Worm (Caenorhabditis elegans): ENCODE results near the gene srlf-26.

- TF ChIP-seq pha-4 (tag; optimal IDR thresholded peaks at IDR 0.05), result no peak
- no peak for TF ChIP-seq ama-1 (optimal IDR thresholded peaks at IDR 0.05)
- TF ChIP-seq nfya-1 (tag; optimal IDR thresholded peaks at IDR 0.05), result no peak
- no peak for TF ChIP-seq elt-2 (tag; optimal IDR thresholded peaks at IDR 0.05)
- no peak for TF ChIP-seq madf-2 (tag; optimal IDR thresholded peaks at IDR 0.05)
- TF ChIP-seq nhr-11 (tag; optimal IDR thresholded peaks at IDR 0.05), result no peak
- TF ChIP-seq zip-5 (tag; optimal IDR thresholded peaks at IDR 0.05), result no peak
- TF ChIP-seq tbx-2 (tag; optimal IDR thresholded peaks at IDR 0.05), result no peak
- TF ChIP-seq fkh-10 (GFP tag; optimal IDR thresholded peaks at IDR 0.05), result no peak
- no peak for TF ChIP-seq unc-86 (tag; optimal IDR thresholded peaks at IDR 0.05)
- TF ChIP-seq pha-2 (tag; optimal IDR thresholded peaks at IDR 0.05), result no peak
- TF ChIP-seq hlh-6 (tag; optimal IDR thresholded peaks at IDR 0.05), result no peak
Observed at ce11 chrIV:13649126-13649525, 29.6 kb upstream of the srlf-26 start, which contains the start of gene C08F11.10.

Data from whole organism, late embryonic.